Fruit fly (Drosophila melanogaster) whole organism, embryonic: ENCODE results near the gene IM33.

ENCODE experiments used
- Bgb ChIP-seq: fragments of 200-800 bp; sonication (Bioruptor generic); IDR thresholded peaks from 2 replicates; pipeline ENCODE4 v1.3.6; 2022; ENCODE audit warnings: missing biosample characterization, missing genetic modification characterization; ENCODE audit not compliant: partially characterized antibody
- C15 ChIP-seq: fragments of 200-800 bp; sonication (Bioruptor generic); IDR thresholded peaks from 3 replicates; pipeline ENCODE4 v1.3.6; 2022; ENCODE audit warnings: missing biosample characterization, missing genetic modification characterization
- CG12942 ChIP-seq: fragments of 200-800 bp; sonication (Bioruptor generic); optimal IDR thresholded peaks from 3 replicates; lab custom pipeline; 2016; ENCODE audit warnings: missing biosample characterization, missing genetic modification characterization
- CG13287 ChIP-seq: fragments of 200-800 bp; sonication (Bioruptor generic); IDR thresholded peaks from 2 replicates; pipeline ENCODE4 v1.3.6; 2022; ENCODE audit warnings: missing biosample characterization, missing genetic modification characterization; ENCODE audit not compliant: partially characterized antibody
- CG13296 ChIP-seq: fragments of 200-800 bp; sonication (Bioruptor generic); optimal IDR thresholded peaks from 3 replicates; lab custom pipeline; 2018; ENCODE audit warnings: missing biosample characterization, mild to moderate bottlenecking, missing genetic modification characterization
- CG15011 ChIP-seq: fragments of 200-800 bp; sonication (Bioruptor generic); optimal IDR thresholded peaks from 3 replicates; lab custom pipeline; 2018; ENCODE audit warnings: missing biosample characterization, mild to moderate bottlenecking, missing genetic modification characterization
- CG17829 ChIP-seq: fragments of 200-800 bp; optimal IDR thresholded peaks from 2 replicates; lab custom pipeline; 2019; ENCODE audit warnings: missing biosample characterization, mild to moderate bottlenecking, missing genetic modification characterization, moderate library complexity
- CG18262 ChIP-seq: fragments of 200-800 bp; optimal IDR thresholded peaks from 3 replicates; lab custom pipeline; 2019; ENCODE audit warnings: missing biosample characterization, mild to moderate bottlenecking, missing genetic modification characterization, moderate library complexity
- CG2129 ChIP-seq: fragments of 200-800 bp; sonication (Bioruptor generic); IDR thresholded peaks from 2 replicates; pipeline ENCODE4 v1.3.6; 2022; ENCODE audit warnings: missing biosample characterization, missing genetic modification characterization; ENCODE audit not compliant: partially characterized antibody
- CG30020 ChIP-seq: fragments of 200-800 bp; optimal IDR thresholded peaks from 2 replicates; lab custom pipeline; 2019; ENCODE audit warnings: missing biosample characterization, mild to moderate bottlenecking, missing genetic modification characterization, moderate library complexity
- CG30431 ChIP-seq: fragments of 200-800 bp; sonication (Bioruptor generic); optimal IDR thresholded peaks from 2 replicates; lab custom pipeline; 2017; ENCODE audit warnings: missing biosample characterization, missing genetic modification characterization
- CG31365 ChIP-seq: fragments of 200-800 bp; sonication (Bioruptor generic); optimal IDR thresholded peaks from 2 replicates; lab custom pipeline; 2018; ENCODE audit warnings: missing biosample characterization, mild to moderate bottlenecking, missing genetic modification characterization
- CG3281 ChIP-seq: fragments of 200-800 bp; sonication (Bioruptor generic); optimal IDR thresholded peaks from 3 replicates; lab custom pipeline; 2017; ENCODE audit warnings: missing biosample characterization, mild to moderate bottlenecking, missing genetic modification characterization
- CG34376 ChIP-seq: fragments of 200-800 bp; sonication (Bioruptor generic); optimal IDR thresholded peaks from 2 replicates; lab custom pipeline; 2018; ENCODE audit warnings: missing biosample characterization, mild to moderate bottlenecking, missing genetic modification characterization
- CG34422 ChIP-seq: fragments of 200-800 bp; sonication (Bioruptor generic); IDR thresholded peaks from 3 replicates; pipeline ENCODE4 v1.3.6; 2022; ENCODE audit warnings: missing biosample characterization, missing genetic modification characterization
- CG4328 ChIP-seq: fragments of 200-800 bp; sonication (Bioruptor generic); optimal IDR thresholded peaks from 3 replicates; lab custom pipeline; 2017; ENCODE audit warnings: missing biosample characterization, missing genetic modification reagents, missing genetic modification characterization
- CG7357 ChIP-seq: fragments of 200-800 bp; sonication (Bioruptor generic); IDR thresholded peaks from 3 replicates; pipeline ENCODE4 v1.3.6; 2022; ENCODE audit warnings: missing biosample characterization, missing genetic modification characterization
- CG7556 ChIP-seq: fragments of 200-800 bp; sonication (Bioruptor generic); optimal IDR thresholded peaks from 2 replicates; lab custom pipeline; 2017; ENCODE audit warnings: missing biosample characterization, mild to moderate bottlenecking, missing genetic modification characterization
- CG9797 ChIP-seq: fragments of 200-800 bp; sonication (Bioruptor generic); optimal IDR thresholded peaks from 3 replicates; lab custom pipeline; 2018; ENCODE audit warnings: missing biosample characterization, mild to moderate bottlenecking, missing genetic modification characterization
- CG9876 ChIP-seq: fragments of 200-800 bp; sonication (Bioruptor generic); optimal IDR thresholded peaks from 2 replicates; lab custom pipeline; 2016; ENCODE audit warnings: missing biosample characterization, missing genetic modification characterization
- D19A ChIP-seq: fragments of 200-800 bp; optimal IDR thresholded peaks from 3 replicates; lab custom pipeline; 2019; ENCODE audit warnings: missing biosample characterization, mild to moderate bottlenecking, missing genetic modification characterization, moderate library complexity
- Dp ChIP-seq: fragments of 200-800 bp; sonication (Bioruptor generic); optimal IDR thresholded peaks from 2 replicates; lab custom pipeline; 2018; ENCODE audit warnings: missing biosample characterization, mild to moderate bottlenecking, missing genetic modification characterization, moderate library complexity
- Dref ChIP-seq: fragments of 200-800 bp; sonication (Bioruptor generic); IDR thresholded peaks from 2 replicates; pipeline ENCODE4 v1.3.6; 2022; ENCODE audit warnings: missing biosample characterization, missing genetic modification characterization
- Drgx ChIP-seq: fragments of 200-800 bp; sonication (Bioruptor generic); IDR thresholded peaks from 2 replicates; pipeline ENCODE4 v1.3.6; 2022; ENCODE audit warnings: missing biosample characterization, missing genetic modification characterization
- HLHmδ ChIP-seq: fragments of 200-800 bp; sonication (Bioruptor generic); optimal IDR thresholded peaks from 2 replicates; lab custom pipeline; 2018; ENCODE audit warnings: missing biosample characterization, mild to moderate bottlenecking, missing genetic modification characterization, moderate library complexity
- MBD-R2 ChIP-seq: fragments of 200-800 bp; sonication (Bioruptor generic); IDR thresholded peaks from 2 replicates; pipeline ENCODE4 v1.3.6; 2022; ENCODE audit warnings: missing biosample characterization, missing genetic modification characterization
- Med ChIP-seq: fragments of 200-800 bp; sonication (Bioruptor generic); peaks from one replicate; lab custom pipeline; 2016; ENCODE audit warnings: missing biosample characterization, missing genetic modification characterization, mild to moderate bottlenecking, inconsistent platforms, moderate library complexity
- Poxn ChIP-seq: fragments of 200-800 bp; sonication (Bioruptor generic); IDR thresholded peaks from 2 replicates; pipeline ENCODE4 v1.3.6; 2022; ENCODE audit warnings: missing biosample characterization, missing genetic modification characterization
- Ptx1 ChIP-seq: fragments of 200-800 bp; sonication (Bioruptor generic); IDR thresholded peaks from 2 replicates; pipeline ENCODE4 v1.3.6; 2022; ENCODE audit warnings: missing biosample characterization, missing genetic modification characterization
- ac ChIP-seq: fragments of 200-800 bp; sonication (Bioruptor generic); optimal IDR thresholded peaks from 3 replicates; lab custom pipeline; 2017; ENCODE audit warnings: missing biosample characterization, mild to moderate bottlenecking, missing genetic modification characterization
- bab2 ChIP-seq: fragments of 200-800 bp; sonication (Bioruptor generic); optimal IDR thresholded peaks from 2 replicates; lab custom pipeline; 2016; ENCODE audit warnings: missing biosample characterization, missing genetic modification characterization
- br ChIP-seq: fragments of >200 bp; optimal IDR thresholded peaks from 2 replicates; lab custom pipeline; 2017
- cad ChIP-seq: fragments of >200 bp; optimal IDR thresholded peaks from 2 replicates; lab custom pipeline; 2017; ENCODE audit warnings: missing biosample characterization, missing genetic modification characterization
- croc ChIP-seq: fragments of 200-800 bp; sonication (Bioruptor generic); conservative IDR thresholded peaks from 3 replicates; pipeline ENCODE4 v1.3.6; 2022; ENCODE audit warnings: missing biosample characterization, missing genetic modification characterization
- crol ChIP-seq: fragments of 200-800 bp; sonication (Bioruptor generic); IDR thresholded peaks from 2 replicates; pipeline ENCODE4 v1.3.6; 2022; ENCODE audit warnings: missing biosample characterization, missing genetic modification characterization
- dati ChIP-seq: fragments of 200-800 bp; sonication (Bioruptor generic); IDR thresholded peaks from 2 replicates; pipeline ENCODE4 v1.3.6; 2022; ENCODE audit warnings: missing biosample characterization, missing genetic modification characterization
- disco-r ChIP-seq: fragments of 200-800 bp; sonication (Bioruptor generic); optimal IDR thresholded peaks from 2 replicates; lab custom pipeline; 2016; ENCODE audit warnings: missing biosample characterization, missing genetic modification characterization
- dpn ChIP-seq, 2 experiments: fragments of 200-800 bp; sonication (Bioruptor generic); optimal IDR thresholded peaks; 3 replicates each; lab custom pipeline; 2016; ENCODE audit warnings: missing biosample characterization in 2 of 2, missing genetic modification characterization in 2 of 2
- ftz-f1 ChIP-seq: fragments of 200-800 bp; sonication (Bioruptor generic); optimal IDR thresholded peaks from 2 replicates; lab custom pipeline; 2016; ENCODE audit warnings: missing biosample characterization, missing genetic modification characterization
- gfzf ChIP-seq: fragments of 200-800 bp; sonication (Bioruptor generic); optimal IDR thresholded peaks from 2 replicates; lab custom pipeline; 2016; ENCODE audit warnings: missing biosample characterization, mild to moderate bottlenecking, missing genetic modification characterization, moderate library complexity
- gt ChIP-seq: fragments of 200-800 bp; sonication (Bioruptor generic); IDR thresholded peaks from 2 replicates; pipeline ENCODE4 v1.3.6; 2022; ENCODE audit warnings: missing biosample characterization, missing genetic modification characterization
- ham ChIP-seq: fragments of 200-800 bp; sonication (Bioruptor generic); IDR thresholded peaks from 2 replicates; pipeline ENCODE4 v1.3.6; 2022; ENCODE audit warnings: missing biosample characterization, missing genetic modification characterization
- hbn ChIP-seq: fragments of 200-800 bp; sonication (Bioruptor generic); IDR thresholded peaks from 2 replicates; pipeline ENCODE4 v1.3.6; 2022; ENCODE audit warnings: missing biosample characterization, missing genetic modification characterization; ENCODE audit not compliant: partially characterized antibody
- knrl ChIP-seq: fragments of 200-800 bp; sonication (Bioruptor generic); IDR thresholded peaks from 3 replicates; pipeline ENCODE4 v1.3.6; 2022; ENCODE audit warnings: missing biosample characterization, missing genetic modification characterization; ENCODE audit not compliant: partially characterized antibody
- nom ChIP-seq: fragments of 200-800 bp; sonication (Bioruptor generic); optimal IDR thresholded peaks from 2 replicates; lab custom pipeline; 2017; ENCODE audit warnings: missing biosample characterization, missing genetic modification characterization, mild to moderate bottlenecking, moderate library complexity, missing genetic modification reagents
- psq ChIP-seq: fragments of 200-800 bp; sonication (Bioruptor generic); optimal IDR thresholded peaks from 2 replicates; lab custom pipeline; 2017; ENCODE audit warnings: missing biosample characterization, missing genetic modification characterization
- pum ChIP-seq: fragments of 200-800 bp; sonication (Bioruptor generic); optimal IDR thresholded peaks from 2 replicates; lab custom pipeline; 2016; ENCODE audit warnings: missing biosample characterization, missing genetic modification characterization
- trh ChIP-seq: fragments of 200-800 bp; sonication (Bioruptor generic); optimal IDR thresholded peaks from 2 replicates; lab custom pipeline; 2016; ENCODE audit warnings: missing biosample characterization, missing genetic modification characterization
- tup ChIP-seq: fragments of 200-800 bp; sonication (Bioruptor generic); optimal IDR thresholded peaks from 2 replicates; lab custom pipeline; 2016; ENCODE audit warnings: missing biosample characterization, mild to moderate bottlenecking, missing genetic modification characterization, moderate library complexity
- vvl ChIP-seq: fragments of 200-800 bp; sonication (Bioruptor generic); IDR thresholded peaks from 2 replicates; pipeline ENCODE4 v1.3.6; 2022; ENCODE audit warnings: missing biosample characterization, missing genetic modification characterization
- wdn ChIP-seq: fragments of 200-800 bp; sonication (Bioruptor generic); IDR thresholded peaks from 2 replicates; pipeline ENCODE4 v1.3.6; 2022; ENCODE audit warnings: missing biosample characterization, missing genetic modification characterization
- z ChIP-seq: fragments of 200-800 bp; sonication (Bioruptor generic); IDR thresholded peaks from 3 replicates; pipeline ENCODE4 v1.3.6; 2022; ENCODE audit warnings: missing biosample characterization, missing genetic modification characterization

The IM33 gene

DNA sequence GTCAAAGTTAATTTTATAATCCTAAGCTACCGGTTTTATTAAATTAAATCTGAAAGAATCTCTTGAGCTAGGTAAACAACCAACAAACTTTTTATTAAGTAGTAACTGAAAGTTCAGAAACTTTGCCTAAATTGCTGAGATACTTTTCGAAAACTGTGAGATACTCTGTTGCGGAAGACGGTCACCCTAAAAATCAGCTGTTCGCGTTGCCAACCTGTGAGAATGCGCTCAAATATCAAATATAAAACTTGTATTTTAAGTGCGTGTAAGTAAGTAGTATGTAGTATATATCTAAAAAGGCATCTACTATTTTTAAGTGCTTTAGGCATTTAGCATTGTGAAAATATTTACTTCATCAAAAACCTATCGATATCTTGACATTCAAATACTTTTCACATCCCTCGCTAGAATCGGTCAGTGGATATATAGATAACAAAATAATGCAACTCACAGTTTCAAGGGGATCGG is 16.5 kb upstream of the IM33 start, which contains the start of the genes CG31955 and CG2818 (continued):
- TF ChIP-seq z (GFP tag; lab: Robert Waterston, UW): no peak
- TF ChIP-seq Dref (GFP tag; lab: Robert Waterston, UW): peak; percentile 60
- TF ChIP-seq nom (GFP tag; lab: Kevin White, UChicago): no peak
- peak; percentile 49 for TF ChIP-seq CG17829 (tag; lab: Kevin White, UChicago)
- no peak for TF ChIP-seq Poxn (GFP tag; lab: Robert Waterston, UW)
- no peak for TF ChIP-seq psq
- no peak for TF ChIP-seq Ptx1 (GFP tag; lab: Robert Waterston, UW)
- peak; percentile 52 for TF ChIP-seq gfzf (GFP tag; lab: Kevin White, UChicago)
- TF ChIP-seq HLHmδ (GFP tag; lab: Kevin White, UChicago): no peak
- TF ChIP-seq ham (GFP tag; lab: Robert Waterston, UW): no peak
- TF ChIP-seq hbn (GFP tag; lab: Robert Waterston, UW): peak; percentile 59
- TF ChIP-seq CG7556: no peak
- TF ChIP-seq CG4328 (GFP tag; lab: Kevin White, UChicago): no peak
- TF ChIP-seq CG31365: no peak
- TF ChIP-seq CG18262 (tag; lab: Kevin White, UChicago): no peak
- no peak for TF ChIP-seq disco-r (GFP tag; lab: Kevin White, UChicago)
- TF ChIP-seq croc (GFP tag; lab: Robert Waterston, UW): no peak
- no peak for TF ChIP-seq pum (GFP tag; lab: Kevin White, UChicago)
- TF ChIP-seq crol (GFP tag; lab: Robert Waterston, UW): no peak
- peak; percentile 1 for TF ChIP-seq CG9797 (GFP tag; lab: Kevin White, UChicago)
- TF ChIP-seq CG34376 (GFP tag; lab: Kevin White, UChicago): no peak
- TF ChIP-seq MBD-R2 (GFP tag; lab: Robert Waterston, UW): peak; percentile 45; the same call in 1 of the 2 replicates
- TF ChIP-seq CG7357 (GFP tag; lab: Robert Waterston, UW): no peak
- no peak for TF ChIP-seq cad
- peak; percentile 61; the same call in 1 of the 2 replicates for TF ChIP-seq Bgb (GFP tag; lab: Robert Waterston, UW)
- TF ChIP-seq CG30431 (GFP tag; lab: Kevin White, UChicago): no peak
- TF ChIP-seq trh (GFP tag; lab: Kevin White, UChicago): no peak
- no peak for TF ChIP-seq C15 (GFP tag; lab: Robert Waterston, UW)
- TF ChIP-seq CG13296 (GFP tag; lab: Kevin White, UChicago): no peak
- no peak for TF ChIP-seq ac (GFP tag; lab: Kevin White, UChicago)
- no peak for TF ChIP-seq tup (GFP tag; lab: Kevin White, UChicago)
- peak; percentile 84 for TF ChIP-seq CG13287 (GFP tag; lab: Robert Waterston, UW)
- TF ChIP-seq CG34422 (GFP tag; lab: Robert Waterston, UW): no peak
- peak; percentile 36 for TF ChIP-seq CG30020 (tag; lab: Kevin White, UChicago)
- no peak for TF ChIP-seq wdn (GFP tag; lab: Robert Waterston, UW)
- no peak for TF ChIP-seq CG12942 (GFP tag; lab: Kevin White, UChicago)
- TF ChIP-seq vvl (GFP tag; lab: Robert Waterston, UW): no peak
- TF ChIP-seq D19A (tag; lab: Kevin White, UChicago): no peak
- no peak for TF ChIP-seq bab2
- TF ChIP-seq Med (GFP tag; lab: Kevin White, UChicago): peak; percentile 70
- TF ChIP-seq gt (GFP tag; lab: Robert Waterston, UW): no peak
- TF ChIP-seq CG15011: no peak
- TF ChIP-seq br (lab: Kevin White, UChicago): no peak
- TF ChIP-seq dati (GFP tag; lab: Robert Waterston, UW): no peak
- peak; percentile 59 for TF ChIP-seq Dp (GFP tag; lab: Kevin White, UChicago)
- no peak for TF ChIP-seq CG9876
- TF ChIP-seq CG2129 (GFP tag; lab: Robert Waterston, UW): peak; percentile 63; the same call in 1 of the 2 replicates
- peak; percentile 68 for TF ChIP-seq knrl (GFP tag; lab: Robert Waterston, UW)
- TF ChIP-seq ftz-f1 (GFP tag; lab: Kevin White, UChicago): no peak
- TF ChIP-seq dpn (GFP tag; optimal IDR thresholded peaks at IDR 0.05; lab: Kevin White, UChicago): peak in 1 of 2 experiments; percentile 14
- TF ChIP-seq CG3281 (GFP tag; lab: Kevin White, UChicago): peak; percentile 22
- no peak for TF ChIP-seq Drgx (GFP tag; lab: Robert Waterston, UW)
